Fruit fly (Drosophila melanogaster): Measurements from ENCODE around the gene CG5916.

CG5916 gene

DNA sequence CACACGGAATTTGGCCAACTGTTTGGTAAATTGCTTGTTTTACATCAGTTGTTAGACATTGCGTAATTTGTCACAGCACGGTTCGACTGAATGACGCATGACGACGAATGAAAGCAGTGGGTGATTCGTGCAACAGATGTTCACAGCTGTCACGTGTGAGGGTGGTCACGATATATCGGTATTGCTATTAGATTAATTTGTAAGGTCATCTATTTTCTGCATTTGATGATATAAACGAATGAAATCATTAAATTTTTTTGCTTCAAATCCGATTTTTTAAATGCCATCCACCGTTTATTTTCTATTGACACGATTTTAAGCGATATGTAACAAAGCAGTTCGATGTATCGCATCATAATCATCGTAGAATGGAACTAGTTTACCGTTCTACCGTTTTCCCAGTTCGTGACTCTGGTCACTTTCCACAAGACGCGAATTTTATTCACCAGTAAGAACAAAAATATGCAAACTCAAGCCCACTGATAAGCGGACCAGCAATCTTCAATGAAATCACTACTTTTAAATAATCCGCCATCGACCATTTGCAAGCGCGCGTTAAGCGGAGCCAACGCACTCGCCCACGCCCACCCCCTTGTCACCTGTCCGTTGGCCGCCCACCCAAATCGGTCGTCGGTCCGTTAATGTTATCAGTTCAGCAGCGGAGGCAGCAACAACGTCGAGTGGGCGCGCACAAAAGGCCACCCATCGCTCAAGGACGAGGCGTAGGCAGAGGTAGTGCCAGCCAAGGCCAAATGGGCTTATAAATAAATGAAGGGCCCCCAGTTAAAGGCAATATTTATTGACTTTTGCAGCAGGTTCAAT is at the start of gene CG5916, which contains the start of gene Mic26-27:
Gene CG5916 (plus strand): TSS at position 398 of the 822 bp plus-strand sequence.
Gene Mic26-27 (minus strand): TSS at position 224 of the 822 bp plus-strand sequence.
- TF ChIP-seq Sin3A (optimal IDR thresholded peaks at IDR 0.05): no peak
- TF ChIP-seq psq (optimal IDR thresholded peaks at IDR 0.05): no peak
- no peak for TF ChIP-seq Myc (optimal IDR thresholded peaks at IDR 0.05)
- TF ChIP-seq ttk (optimal IDR thresholded peaks at IDR 0.05): no peak
- TF ChIP-seq h (optimal IDR thresholded peaks at IDR 0.05): no peak
- TF ChIP-seq insv (optimal IDR thresholded peaks at IDR 0.05): no peak

DNA sequence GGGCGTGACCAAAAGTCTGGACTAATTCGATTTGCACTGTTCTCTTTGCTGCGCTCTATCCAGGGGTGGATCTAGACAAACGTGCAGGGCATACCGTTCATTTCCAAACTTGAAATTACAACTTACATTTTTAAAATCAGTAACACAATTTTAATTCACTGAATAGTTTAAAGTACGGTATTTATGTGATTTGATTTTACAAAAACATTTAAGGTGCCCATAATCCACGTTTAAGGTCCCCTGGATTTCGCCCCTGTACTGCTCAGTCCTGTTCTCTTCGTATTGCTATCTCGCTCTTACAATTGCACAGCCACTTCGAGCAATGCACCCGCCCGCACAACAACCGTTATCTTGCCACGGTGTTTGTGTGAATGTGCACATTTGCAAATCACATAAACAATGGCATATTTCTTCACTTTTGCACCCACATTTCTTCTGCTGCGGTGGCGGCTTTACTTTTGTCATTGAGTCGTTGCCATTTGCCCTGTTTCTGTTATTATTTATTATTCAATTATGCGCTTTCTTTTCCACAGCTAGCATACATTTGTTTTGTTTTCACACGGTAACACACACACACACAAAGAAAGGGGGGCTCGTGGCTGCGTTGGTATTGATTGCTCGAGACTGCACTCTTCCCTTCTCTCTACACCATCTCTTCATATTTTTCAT is 49.0 kb upstream of the CG5916 start:
- TF ChIP-seq Sin3A (optimal IDR thresholded peaks at IDR 0.05) (no peak), ttk (optimal IDR thresholded peaks at IDR 0.05) (no peak), psq (optimal IDR thresholded peaks at IDR 0.05) (no peak), insv (optimal IDR thresholded peaks at IDR 0.05) (no peak), h (optimal IDR thresholded peaks at IDR 0.05) (no peak), Myc (optimal IDR thresholded peaks at IDR 0.05) (no peak)

DNA sequence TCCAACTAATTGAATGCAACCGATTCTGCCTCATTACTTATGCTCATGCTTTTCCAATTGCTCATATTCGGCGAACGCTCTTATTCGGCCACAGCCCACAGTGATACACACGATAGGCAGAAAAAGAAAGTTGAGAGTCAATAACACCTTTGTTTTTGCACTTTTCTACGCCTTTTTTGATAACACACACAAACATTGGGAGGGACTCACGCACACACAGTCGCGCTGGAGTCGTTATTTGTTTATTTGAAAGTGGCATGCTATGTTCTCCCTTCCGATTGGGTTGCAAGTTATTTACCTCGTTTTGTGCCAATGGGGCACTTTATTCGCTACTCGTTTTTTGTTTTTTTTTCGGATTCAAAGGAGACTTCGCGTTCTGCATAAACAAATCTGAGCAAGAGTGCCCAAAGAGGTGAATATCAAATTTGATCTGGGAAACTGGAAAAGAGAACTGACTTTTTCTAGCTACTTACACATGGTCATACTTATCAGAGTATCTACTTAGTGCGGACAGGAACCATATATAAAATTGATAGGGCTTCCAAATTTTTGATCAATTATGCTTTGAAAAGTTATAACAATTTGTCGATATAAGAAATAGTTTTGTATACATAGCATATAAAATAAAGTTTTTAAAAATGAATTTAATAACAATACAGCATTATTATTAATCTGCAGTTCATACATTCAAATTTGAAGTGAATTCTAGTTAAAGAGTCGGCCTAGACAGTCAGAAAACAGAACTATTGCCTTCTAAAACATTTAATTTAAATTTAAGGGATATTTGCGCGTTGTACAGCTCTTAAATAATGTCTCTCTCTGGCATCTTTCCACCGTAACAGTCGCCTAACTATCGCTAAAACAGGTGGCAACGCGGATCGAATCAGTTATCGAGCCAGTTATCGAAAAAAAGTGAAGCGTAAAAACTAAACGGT is 48.2 kb upstream of the CG5916 start, which contains the start of the genes Mhcl and Akt:
Gene Mhcl (minus strand): TSS at position 429 of the 935 bp plus-strand sequence.
Gene Akt (plus strand): TSS at position 896 of the 935 bp plus-strand sequence.
- TF ChIP-seq Myc (optimal IDR thresholded peaks at IDR 0.05) (no peak), ttk (optimal IDR thresholded peaks at IDR 0.05) (no peak), psq (optimal IDR thresholded peaks at IDR 0.05) (no peak), h (optimal IDR thresholded peaks at IDR 0.05) (no peak), insv (optimal IDR thresholded peaks at IDR 0.05) (no peak), Sin3A (optimal IDR thresholded peaks at IDR 0.05) (no peak)

DNA sequence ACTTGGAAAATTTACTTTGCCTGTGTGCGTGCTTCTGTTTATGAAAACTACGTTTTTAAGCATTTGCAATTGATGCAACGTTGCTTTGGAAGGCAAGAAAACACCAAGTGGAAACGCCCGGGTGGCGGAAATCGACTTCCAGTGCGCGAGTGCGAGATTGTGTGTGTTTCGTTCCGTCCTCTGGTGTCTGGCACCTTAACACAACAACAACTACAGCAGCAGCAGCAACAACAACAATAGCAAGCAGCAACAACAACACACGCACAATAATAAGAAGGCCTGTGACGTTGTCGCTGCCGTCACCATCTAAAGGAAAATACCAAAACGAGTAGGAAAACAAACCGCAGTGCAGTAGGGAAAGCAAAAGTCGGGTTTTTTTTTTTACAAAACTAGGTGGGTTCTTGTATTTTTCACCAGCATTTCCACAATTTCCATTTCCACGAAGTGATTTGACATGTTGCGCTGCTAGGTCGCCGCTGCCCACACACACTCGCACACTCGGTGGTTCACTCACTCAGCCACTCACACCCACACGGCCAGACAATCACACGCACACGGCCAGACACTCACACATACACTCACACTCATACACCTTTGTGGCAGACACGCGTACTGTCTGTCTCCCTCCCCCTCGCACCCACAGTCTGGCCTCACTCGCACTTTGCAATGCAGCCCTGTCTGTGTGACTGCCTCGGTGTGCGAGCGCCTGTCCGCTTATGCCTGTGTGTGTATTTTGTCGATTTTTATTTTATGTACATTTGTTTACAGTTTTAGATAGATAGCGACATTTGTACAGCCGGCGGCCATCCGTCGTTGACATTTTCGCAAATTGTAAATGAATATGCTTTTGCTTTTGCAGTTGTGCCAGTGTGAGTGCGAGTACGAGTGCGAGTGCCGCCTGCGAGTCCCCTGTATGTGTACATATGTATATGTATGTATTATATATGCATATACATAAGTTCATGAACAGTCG is 47.3 kb upstream of the CG5916 start:
- no peak for TF ChIP-seq Sin3A (optimal IDR thresholded peaks at IDR 0.05)
- no peak for TF ChIP-seq insv (optimal IDR thresholded peaks at IDR 0.05)
- TF ChIP-seq h (optimal IDR thresholded peaks at IDR 0.05): no peak
- TF ChIP-seq ttk (optimal IDR thresholded peaks at IDR 0.05): no peak
- TF ChIP-seq Myc (optimal IDR thresholded peaks at IDR 0.05): no peak
- no peak for TF ChIP-seq psq (optimal IDR thresholded peaks at IDR 0.05)

dm6 chr3R:16105813-16106480 is 40.9 kb upstream of the CG5916 start:
- TF ChIP-seq h (optimal IDR thresholded peaks at IDR 0.05) (no peak), ttk (optimal IDR thresholded peaks at IDR 0.05) (no peak), Sin3A (optimal IDR thresholded peaks at IDR 0.05) (no peak), psq (optimal IDR thresholded peaks at IDR 0.05) (no peak), insv (optimal IDR thresholded peaks at IDR 0.05) (no peak), Myc (optimal IDR thresholded peaks at IDR 0.05) (no peak)

DNA sequence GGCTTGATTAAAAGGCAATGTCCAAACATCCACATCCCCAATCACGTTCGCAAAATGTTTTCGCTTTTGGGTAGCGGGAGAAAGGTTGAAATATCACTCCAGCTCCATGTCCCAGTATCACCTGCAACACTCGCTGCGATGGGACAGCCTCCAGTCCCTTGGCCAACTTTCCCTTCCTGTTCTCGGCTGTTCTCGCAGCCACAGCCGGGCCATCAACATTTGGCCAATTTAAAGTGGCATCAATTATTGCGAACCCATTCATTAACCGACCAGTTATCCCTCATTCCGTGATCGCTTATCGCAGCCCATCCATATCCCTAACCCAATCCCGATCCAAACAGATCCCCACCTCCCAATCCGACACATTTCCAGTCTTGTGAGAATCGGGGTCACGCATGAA is 33.7 kb upstream of the CG5916 start:
- TF ChIP-seq psq (optimal IDR thresholded peaks at IDR 0.05): no peak
- TF ChIP-seq Sin3A (optimal IDR thresholded peaks at IDR 0.05): no peak
- no peak for TF ChIP-seq h (optimal IDR thresholded peaks at IDR 0.05)
- no peak for TF ChIP-seq Myc (optimal IDR thresholded peaks at IDR 0.05)
- no peak for TF ChIP-seq ttk (optimal IDR thresholded peaks at IDR 0.05)

- TF ChIP-seq psq (optimal IDR thresholded peaks at IDR 0.05): no peak
- TF ChIP-seq Sin3A (optimal IDR thresholded peaks at IDR 0.05): no peak
- no peak for TF ChIP-seq insv (optimal IDR thresholded peaks at IDR 0.05)
- no peak for TF ChIP-seq Myc (optimal IDR thresholded peaks at IDR 0.05)
These were observed 31.0 kb upstream of the CG5916 start, which contains the start of gene Sb for dm6 chr3R:16115861-16116260. Gene Sb (plus strand): TSS chr3R:16116161.

DNA sequence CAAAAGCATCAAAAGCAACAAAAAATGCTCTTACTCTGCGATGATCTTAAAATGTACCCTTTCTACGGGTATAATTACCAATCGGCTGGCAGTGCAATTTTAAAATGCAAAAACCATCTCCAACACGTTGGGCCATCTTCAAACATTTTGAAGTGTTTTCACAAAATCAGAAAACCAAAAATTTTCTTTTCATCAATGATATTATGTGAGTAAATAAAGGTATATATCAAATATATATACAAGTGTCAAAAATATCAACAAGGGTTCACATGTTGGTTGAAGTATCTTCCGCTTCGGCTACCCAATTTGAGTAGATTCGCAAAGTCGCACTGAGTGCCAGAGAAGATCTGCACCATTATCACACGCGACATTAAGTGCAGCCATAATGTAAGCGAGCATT is 29.5 kb upstream of the CG5916 start:
- TF ChIP-seq Sin3A (optimal IDR thresholded peaks at IDR 0.05) (no peak), psq (optimal IDR thresholded peaks at IDR 0.05) (no peak)

dm6 chr3R:16119441-16119840 is 27.4 kb upstream of the CG5916 start:
- TF ChIP-seq insv (optimal IDR thresholded peaks at IDR 0.05) (no peak), Sin3A (optimal IDR thresholded peaks at IDR 0.05) (no peak), psq (optimal IDR thresholded peaks at IDR 0.05) (no peak), Myc (optimal IDR thresholded peaks at IDR 0.05) (no peak)

DNA sequence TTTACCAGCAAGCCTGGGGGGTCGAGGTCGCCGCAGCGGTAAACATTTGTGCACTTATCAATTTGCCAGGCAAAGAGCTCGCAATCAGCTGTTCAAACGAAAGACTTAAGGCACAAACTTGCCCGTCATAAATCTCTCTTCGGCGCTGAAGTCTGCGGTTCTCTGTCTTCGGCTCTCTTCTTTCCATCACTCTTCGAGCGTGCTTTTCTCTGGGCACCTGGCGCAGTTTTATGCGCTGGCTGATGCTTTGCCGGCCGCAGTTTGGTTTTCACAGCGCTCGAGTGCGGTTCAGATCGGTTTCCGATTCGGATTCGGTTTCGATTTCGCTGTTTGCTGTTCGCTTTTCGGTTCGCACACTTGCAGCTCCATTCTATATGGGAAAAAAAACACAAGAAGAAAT is 18.4 kb upstream of the CG5916 start:
- no peak for TF ChIP-seq h (optimal IDR thresholded peaks at IDR 0.05)
- TF ChIP-seq Myc (optimal IDR thresholded peaks at IDR 0.05): no peak
- TF ChIP-seq Sin3A (optimal IDR thresholded peaks at IDR 0.05): no peak
- TF ChIP-seq insv (optimal IDR thresholded peaks at IDR 0.05): no peak
- no peak for TF ChIP-seq ttk (optimal IDR thresholded peaks at IDR 0.05)
- no peak for TF ChIP-seq psq (optimal IDR thresholded peaks at IDR 0.05)

Measured in Kc167 (cell line).